Worm (Caenorhabditis elegans): ENCODE measurements around the gene ceh-20.

- TF ChIP-seq him-1 (tag; optimal IDR thresholded peaks at IDR 0.05) (no peak), W03F9.2 (tag; optimal IDR thresholded peaks at IDR 0.05) (no peak), dao-5 (tag; optimal IDR thresholded peaks at IDR 0.05) (no peak)
Observed at ce11 chrIII:6961937-6962504, 17.7 kb upstream of the ceh-20 start, which contains the start of the genes rpn-6.1 and F57B9.1.

All from whole organism, L4/young adult.